ENCODE assay signal across 2 worm cellular contexts in genomic region chrIV:654526-655440, ce11.
A peak's percentile ranks its signal among the peaks of the same experiment; 100 is the strongest.
TF ChIP-seq lines count a peak whose summit lies in the region.

TSS of gene rpl-15 (minus strand) at chrIV:654576.
TSS of gene K11H12.8 (plus strand) at chrIV:655390.

TF ChIP-seq in whole organism, L4 larva, 104 proteins besides CTCF, POLR2A, EP300 and RAD21 (continued from another document):
- TF ChIP-seq ama-1 (optimal IDR thresholded peaks at IDR 0.05; lab: Kevin White, UChicago): peak; percentile 64
- TF ChIP-seq daf-16 (GFP tag; optimal IDR thresholded peaks at IDR 0.05; lab: Kevin White, UChicago): peak; percentile 97 to 98
- TF ChIP-seq daf-16 (tag; optimal IDR thresholded peaks at IDR 0.05; lab: Kevin White, UChicago): peak; percentile 93
- TF ChIP-seq dmd-8 (GFP tag; IDR thresholded peaks at IDR 0.05; lab: Robert Waterston, UW): peak; percentile 93
- peak; percentile 99 for TF ChIP-seq Y75B8A.6 (GFP tag; IDR thresholded peaks at IDR 0.05; lab: Robert Waterston, UW)
- peak; percentile 98 for TF ChIP-seq lin-1 (GFP tag; IDR thresholded peaks at IDR 0.05; lab: Robert Waterston, UW)
- TF ChIP-seq lin-15B (tag; optimal IDR thresholded peaks at IDR 0.05; lab: Kevin White, UChicago): peak; percentile 96
- TF ChIP-seq daf-8 (GFP tag; IDR thresholded peaks at IDR 0.05; lab: Robert Waterston, UW): 0 out of 2 replicates have a peak, but pooled peaks have one; percentile 44
- TF ChIP-seq lsy-2 (tag; optimal IDR thresholded peaks at IDR 0.05; lab: Kevin White, UChicago): peak; percentile 100
- peak; percentile 99 for TF ChIP-seq lin-13 (GFP tag; optimal IDR thresholded peaks at IDR 0.05; lab: Kevin White, UChicago)
- TF ChIP-seq ctbp-1 (GFP tag; IDR thresholded peaks at IDR 0.05; lab: Robert Waterston, UW): peak; percentile 99
- TF ChIP-seq arid-1 (GFP tag; conservative IDR thresholded peaks at IDR 0.05; lab: Robert Waterston, UW): peak; percentile 99
- peak; percentile 97 for TF ChIP-seq F49E8.2 (tag; optimal IDR thresholded peaks at IDR 0.05; lab: Kevin White, UChicago; ENCODE audit: borderline replicate concordance)
- peak; percentile 94 for TF ChIP-seq ztf-7 (tag; optimal IDR thresholded peaks at IDR 0.05; lab: Kevin White, UChicago)
- TF ChIP-seq ceh-32 (tag; optimal IDR thresholded peaks at IDR 0.05; lab: Kevin White, UChicago; ENCODE audit: poor library complexity): peak; percentile 90
- peak; percentile 93 for TF ChIP-seq zfp-2 (tag; optimal IDR thresholded peaks at IDR 0.05; lab: Kevin White, UChicago)
- TF ChIP-seq ZK546.5 (tag; optimal IDR thresholded peaks at IDR 0.05; lab: Kevin White, UChicago): peak in 1 of 2 experiments; percentile 89
- peak; percentile 98 for TF ChIP-seq duxl-1 (tag; optimal IDR thresholded peaks at IDR 0.05; lab: Kevin White, UChicago; ENCODE audit: poor library complexity)
- TF ChIP-seq mxl-3 (GFP tag; optimal IDR thresholded peaks at IDR 0.05; lab: Kevin White, UChicago): peak; percentile 99
- TF ChIP-seq skn-1 (tag; optimal IDR thresholded peaks at IDR 0.05; lab: Kevin White, UChicago): peak; percentile 92
- TF ChIP-seq ces-1 (GFP tag; optimal IDR thresholded peaks at IDR 0.05; lab: Kevin White, UChicago): peak; percentile 92
- TF ChIP-seq egl-43 (GFP tag; IDR thresholded peaks at IDR 0.05; lab: Robert Waterston, UW): peak; percentile 98
- peak; percentile 89 for TF ChIP-seq gei-8 (GFP tag; optimal IDR thresholded peaks at IDR 0.05; lab: Kevin White, UChicago)
- TF ChIP-seq nhr-237 (tag; optimal IDR thresholded peaks at IDR 0.05; lab: Kevin White, UChicago): peak; percentile 84
- peak; percentile 99 for TF ChIP-seq dmd-9 (GFP tag; IDR thresholded peaks at IDR 0.05; lab: Robert Waterston, UW)
- TF ChIP-seq madf-5 (GFP tag; IDR thresholded peaks at IDR 0.05; lab: Robert Waterston, UW): peak; percentile 99
- peak; percentile 84 for TF ChIP-seq lir-3 (tag; optimal IDR thresholded peaks at IDR 0.05; lab: Kevin White, UChicago)
- peak; percentile 100 for TF ChIP-seq dmd-6 (GFP tag; IDR thresholded peaks at IDR 0.05; lab: Robert Waterston, UW)
- no peak for TF ChIP-seq daf-12 (tag; optimal IDR thresholded peaks at IDR 0.05; lab: Kevin White, UChicago)
- TF ChIP-seq nhr-41 (GFP tag; IDR thresholded peaks at IDR 0.05; lab: Robert Waterston, UW): peak; percentile 98
- peak; percentile 89; the same call in 1 of the 2 replicates for TF ChIP-seq tag-97 (GFP tag; IDR thresholded peaks at IDR 0.05; lab: Robert Waterston, UW)
- peak; percentile 90 to 98 for TF ChIP-seq hif-1 (tag; optimal IDR thresholded peaks at IDR 0.05; lab: Kevin White, UChicago)
- peak; percentile 97 for TF ChIP-seq jun-1 (tag; optimal IDR thresholded peaks at IDR 0.05; lab: Kevin White, UChicago)
- peak; percentile 97 for TF ChIP-seq nhr-48 (tag; optimal IDR thresholded peaks at IDR 0.05; lab: Kevin White, UChicago)
- TF ChIP-seq nhr-6 (tag; optimal IDR thresholded peaks at IDR 0.05; lab: Kevin White, UChicago): peak; percentile 100
- peak; percentile 99 for TF ChIP-seq unc-130 (GFP tag; optimal IDR thresholded peaks at IDR 0.05; lab: Kevin White, UChicago)
- peak; percentile 100 for TF ChIP-seq fkh-10 (GFP tag; optimal IDR thresholded peaks at IDR 0.05; lab: Kevin White, UChicago)
- peak; percentile 94 for TF ChIP-seq F10B5.3 (tag; optimal IDR thresholded peaks at IDR 0.05; lab: Kevin White, UChicago)
- TF ChIP-seq vab-7 (GFP tag; IDR thresholded peaks at IDR 0.05; lab: Robert Waterston, UW): peak; percentile 99
- peak; percentile 98 for TF ChIP-seq spr-1 (tag; optimal IDR thresholded peaks at IDR 0.05; lab: Kevin White, UChicago)
- TF ChIP-seq pqm-1 (tag; optimal IDR thresholded peaks at IDR 0.05; lab: Kevin White, UChicago): peak; percentile 93
- peak; percentile 86 for TF ChIP-seq ceh-82 (tag; optimal IDR thresholded peaks at IDR 0.05; lab: Kevin White, UChicago)
- peak; percentile 97 for TF ChIP-seq R02D3.7 (tag; optimal IDR thresholded peaks at IDR 0.05; lab: Kevin White, UChicago)
- peak; percentile 96 for TF ChIP-seq Y48G9A.11 (GFP tag; IDR thresholded peaks at IDR 0.05; lab: Robert Waterston, UW)
- TF ChIP-seq zag-1 (tag; optimal IDR thresholded peaks at IDR 0.05; lab: Kevin White, UChicago): peak; percentile 88
- peak; percentile 100 for TF ChIP-seq ceh-20 (GFP tag; IDR thresholded peaks at IDR 0.05; lab: Robert Waterston, UW)
- peak; percentile 90 for TF ChIP-seq lim-7 (GFP tag; IDR thresholded peaks at IDR 0.05; lab: Robert Waterston, UW)
- peak; percentile 93 for TF ChIP-seq fos-1 (tag; optimal IDR thresholded peaks at IDR 0.05; lab: Kevin White, UChicago)
- peak; percentile 100 for TF ChIP-seq hlh-30 (tag; optimal IDR thresholded peaks at IDR 0.05; lab: Kevin White, UChicago; ENCODE audit: insufficient read depth)
TF ChIP-seq in whole organism, L4 larva: peak in this region for 101.

TF ChIP-seq in whole organism, late embryonic, 69 proteins besides CTCF, POLR2A, EP300 and RAD21 (continued from another document):
- peak; percentile 99 for TF ChIP-seq rnt-1 (tag; optimal IDR thresholded peaks at IDR 0.05; lab: Kevin White, UChicago)
- TF ChIP-seq pha-2 (tag; optimal IDR thresholded peaks at IDR 0.05; lab: Kevin White, UChicago): peak; percentile 87
- peak; percentile 59 for TF ChIP-seq C38D4.7 (GFP tag; optimal IDR thresholded peaks at IDR 0.05; lab: Kevin White, UChicago)
- TF ChIP-seq sox-4 (tag; optimal IDR thresholded peaks at IDR 0.05; lab: Kevin White, UChicago): peak; percentile 84
- TF ChIP-seq unc-55 (GFP tag; optimal IDR thresholded peaks at IDR 0.05; lab: Kevin White, UChicago): peak; percentile 84
- peak; percentile 98 for TF ChIP-seq pqm-1 (tag; optimal IDR thresholded peaks at IDR 0.05; lab: Kevin White, UChicago)
